Worm (Caenorhabditis elegans) whole organism, mixed stage, embryonic: Measurements from ENCODE around the gene col-69.
"Not testable (repeated sequence)": the region's sequence is repeated elsewhere in the genome, so short reads cannot be mapped to it uniquely, and the experiment has no call there.

Source experiments
- elt-1 ChIP-seq: sonication (generic microtip); optimal IDR thresholded peaks from 2 replicates; lab custom pipeline; 2017; ENCODE audit warnings: missing genetic modification characterization, mild to moderate bottlenecking, missing compliant biosample characterization, antibody characterized with exemption, moderate library complexity, borderline replicate concordance; ENCODE audit not compliant: insufficient read depth
- lin-13 ChIP-seq: fragments of 150-350 bp; optimal IDR thresholded peaks from 2 replicates; lab custom pipeline; 2014; ENCODE audit warnings: missing biosample characterization, missing genetic modification characterization
- lsy-2 ChIP-seq: fragments of 150-350 bp; optimal IDR thresholded peaks from 2 replicates; lab custom pipeline; 2014; ENCODE audit warnings: missing biosample characterization, missing genetic modification characterization
- nhr-28 ChIP-seq: fragments of 150-350 bp; optimal IDR thresholded peaks from 2 replicates; lab custom pipeline; 2014; ENCODE audit warnings: missing biosample characterization, missing genetic modification characterization
- unc-62 ChIP-seq: fragments of 150-350 bp; optimal IDR thresholded peaks from 2 replicates; lab custom pipeline; 2014; ENCODE audit warnings: missing biosample characterization, missing genetic modification reagents, missing genetic modification characterization
- ztf-11 ChIP-seq: fragments of 150-350 bp; optimal IDR thresholded peaks from 2 replicates; lab custom pipeline; 2014; ENCODE audit warnings: missing biosample characterization, missing genetic modification characterization

- not testable (repeated sequence) for TF ChIP-seq nhr-28 (tag; lab: Kevin White, UChicago); unc-62 (GFP tag; lab: Kevin White, UChicago); lsy-2; elt-1; lin-13 (tag; lab: Kevin White, UChicago); ztf-11 (tag; lab: Kevin White, UChicago)
These were observed 6.6 kb upstream of the col-69 start, which contains the start of gene mps-2 for ce11 chrII:312110-312509.
